4 worm cellular contexts compared by ENCODE assay signal in the genomic region with DNA sequence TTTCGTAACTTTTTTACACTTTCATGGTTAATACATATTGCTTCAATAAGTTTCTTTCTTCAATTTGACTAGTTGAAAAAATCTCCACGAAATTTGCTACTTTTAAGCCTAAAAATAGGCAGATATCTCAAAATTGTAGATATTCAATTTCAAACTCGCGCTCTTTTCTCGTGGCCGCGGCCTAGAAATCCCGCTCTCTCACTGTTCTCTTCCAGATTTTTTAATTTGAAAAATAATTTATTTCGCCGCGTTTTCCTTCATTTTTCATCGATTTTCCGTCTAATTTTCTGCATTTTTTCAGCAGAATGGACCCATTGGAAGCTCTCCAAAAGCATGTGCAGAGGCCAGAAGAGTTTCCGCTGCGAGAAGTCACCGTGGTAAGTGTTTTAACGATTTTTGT.
TF ChIP-seq lines count a peak whose summit lies in the region.

cdc-73 (plus strand) TSS at position 302 of the 400 bp plus-strand sequence.

TF ChIP-seq in whole organism, L2 larva, 48 proteins besides CTCF, POLR2A, EP300 and RAD21 (continues in another document):
- TF ChIP-seq unc-55 (GFP tag; optimal IDR thresholded peaks at IDR 0.05; lab: Kevin White, UChicago) (peak; percentile 58), unc-62 (GFP tag; optimal IDR thresholded peaks at IDR 0.05; lab: Kevin White, UChicago) (no peak), snpc-4 (tag; optimal IDR thresholded peaks at IDR 0.05; lab: Kevin White, UChicago) (peak; percentile 5), nhr-237 (tag; optimal IDR thresholded peaks at IDR 0.05; lab: Kevin White, UChicago) (no peak), nhr-23 (tag; optimal IDR thresholded peaks at IDR 0.05; lab: Kevin White, UChicago) (no peak), egl-27 (tag; optimal IDR thresholded peaks at IDR 0.05; lab: Kevin White, UChicago) (no peak), unc-39 (tag; optimal IDR thresholded peaks at IDR 0.05; lab: Kevin White, UChicago) (no peak), aly-2 (tag; optimal IDR thresholded peaks at IDR 0.05; lab: Kevin White, UChicago) (no peak), ceh-82 (tag; optimal IDR thresholded peaks at IDR 0.05; lab: Kevin White, UChicago) (no peak), nhr-6 (tag; optimal IDR thresholded peaks at IDR 0.05; lab: Kevin White, UChicago) (no peak), sma-3 (GFP tag; optimal IDR thresholded peaks at IDR 0.05; lab: Kevin White, UChicago) (peak; percentile 22), lsy-2 (tag; optimal IDR thresholded peaks at IDR 0.05; lab: Kevin White, UChicago) (peak; percentile 6 to 63), crh-2 (tag; optimal IDR thresholded peaks at IDR 0.05; lab: Kevin White, UChicago) (no peak), dmd-4 (tag; optimal IDR thresholded peaks at IDR 0.05; lab: Kevin White, UChicago) (no peak), nhr-129 (tag; optimal IDR thresholded peaks at IDR 0.05; lab: Kevin White, UChicago) (no peak), nhr-21 (tag; optimal IDR thresholded peaks at IDR 0.05; lab: Kevin White, UChicago) (no peak), gmeb-1 (tag; optimal IDR thresholded peaks at IDR 0.05; lab: Kevin White, UChicago) (peak; percentile 89), mbf-1 (tag; optimal IDR thresholded peaks at IDR 0.05; lab: Kevin White, UChicago) (no peak), nhr-12 (tag; optimal IDR thresholded peaks at IDR 0.05; lab: Kevin White, UChicago) (no peak), ztf-4 (tag; optimal IDR thresholded peaks at IDR 0.05; lab: Kevin White, UChicago) (no peak), elt-1 (tag; optimal IDR thresholded peaks at IDR 0.05; lab: Kevin White, UChicago) (no peak), lin-13 (GFP tag; optimal IDR thresholded peaks at IDR 0.05; lab: Kevin White, UChicago) (no peak), nhr-77 (tag; optimal IDR thresholded peaks at IDR 0.05; lab: Kevin White, UChicago) (no peak)

TF ChIP-seq in whole organism, L4 larva, 104 proteins besides CTCF, POLR2A, EP300 and RAD21:
- TF ChIP-seq duxl-1 (tag; optimal IDR thresholded peaks at IDR 0.05; lab: Kevin White, UChicago; ENCODE audit: poor library complexity) = peak; percentile 21
- no peak for TF ChIP-seq lir-3 (tag; optimal IDR thresholded peaks at IDR 0.05; lab: Kevin White, UChicago)
- TF ChIP-seq ceh-62 (tag; optimal IDR thresholded peaks at IDR 0.05; lab: Kevin White, UChicago) = no peak
- peak; percentile 79 for TF ChIP-seq unc-130 (GFP tag; optimal IDR thresholded peaks at IDR 0.05; lab: Kevin White, UChicago)
- peak; percentile 91 for TF ChIP-seq dpl-1 (GFP tag; optimal IDR thresholded peaks at IDR 0.05; lab: Kevin White, UChicago)
- 0 out of 2 replicates have a peak, but pooled peaks have one; percentile 21 for TF ChIP-seq hmg-1.1 (GFP tag; IDR thresholded peaks at IDR 0.05; lab: Robert Waterston, UW)
- TF ChIP-seq hif-1 (tag; optimal IDR thresholded peaks at IDR 0.05; lab: Kevin White, UChicago) = peak in 1 of 2 experiments; percentile 70
- TF ChIP-seq lsy-2 (tag; optimal IDR thresholded peaks at IDR 0.05; lab: Kevin White, UChicago) = peak in 1 of 2 experiments; percentile 56
- peak; percentile 96 for TF ChIP-seq mes-2 (tag; optimal IDR thresholded peaks at IDR 0.05; lab: Kevin White, UChicago; ENCODE audit: poor library complexity, severe bottlenecking)
- TF ChIP-seq nhr-237 (tag; optimal IDR thresholded peaks at IDR 0.05; lab: Kevin White, UChicago) = no peak
- no peak for TF ChIP-seq nhr-25 (tag; optimal IDR thresholded peaks at IDR 0.05; lab: Kevin White, UChicago; ENCODE audit: borderline replicate concordance, insufficient read depth)
- TF ChIP-seq lin-38 (GFP tag; IDR thresholded peaks at IDR 0.05; lab: Robert Waterston, UW) = peak; percentile 45
- no peak for TF ChIP-seq nhr-10 (tag; optimal IDR thresholded peaks at IDR 0.05; lab: Kevin White, UChicago)
- no peak for TF ChIP-seq gei-8 (GFP tag; optimal IDR thresholded peaks at IDR 0.05; lab: Kevin White, UChicago)
- TF ChIP-seq nhr-6 (tag; optimal IDR thresholded peaks at IDR 0.05; lab: Kevin White, UChicago) = peak; percentile 5

TF ChIP-seq in whole organism, late embryonic, 69 proteins besides CTCF, POLR2A, EP300 and RAD21 (continues in another document):
- TF ChIP-seq pat-9 (tag; optimal IDR thresholded peaks at IDR 0.05; lab: Kevin White, UChicago) = no peak
- no peak for TF ChIP-seq T23F11.4 (GFP tag; optimal IDR thresholded peaks at IDR 0.05; lab: Kevin White, UChicago)
- no peak for TF ChIP-seq lin-11 (tag; optimal IDR thresholded peaks at IDR 0.05; lab: Kevin White, UChicago)
- TF ChIP-seq ceh-14 (tag; optimal IDR thresholded peaks at IDR 0.05; lab: Kevin White, UChicago) = peak; percentile 55
- TF ChIP-seq unc-3 (GFP tag; conservative IDR thresholded peaks at IDR 0.05; lab: Robert Waterston, UW) = no peak
- TF ChIP-seq unc-3 (tag; optimal IDR thresholded peaks at IDR 0.05; lab: Kevin White, UChicago) = no peak
- no peak for TF ChIP-seq ztf-16 (tag; optimal IDR thresholded peaks at IDR 0.05; lab: Kevin White, UChicago)
- TF ChIP-seq tbx-2 (tag; optimal IDR thresholded peaks at IDR 0.05; lab: Kevin White, UChicago) = peak; percentile 72
- no peak for TF ChIP-seq che-1 (tag; optimal IDR thresholded peaks at IDR 0.05; lab: Kevin White, UChicago)
- peak; percentile 5 for TF ChIP-seq ceh-34 (tag; optimal IDR thresholded peaks at IDR 0.05; lab: Kevin White, UChicago)
- TF ChIP-seq ceh-30 (tag; optimal IDR thresholded peaks at IDR 0.05; lab: Kevin White, UChicago) = no peak
- peak; percentile 87 for TF ChIP-seq ceh-31 (tag; optimal IDR thresholded peaks at IDR 0.05; lab: Kevin White, UChicago)
- TF ChIP-seq C38D4.7 (GFP tag; optimal IDR thresholded peaks at IDR 0.05; lab: Kevin White, UChicago) = no peak
- TF ChIP-seq nhr-11 (tag; optimal IDR thresholded peaks at IDR 0.05; lab: Kevin White, UChicago) = no peak
- peak; percentile 8 for TF ChIP-seq fkh-6 (tag; optimal IDR thresholded peaks at IDR 0.05; lab: Kevin White, UChicago)
- no peak for TF ChIP-seq dve-1 (tag; optimal IDR thresholded peaks at IDR 0.05; lab: Kevin White, UChicago)
- no peak for TF ChIP-seq odd-2 (tag; optimal IDR thresholded peaks at IDR 0.05; lab: Kevin White, UChicago)
- TF ChIP-seq ref-2 (tag; optimal IDR thresholded peaks at IDR 0.05; lab: Kevin White, UChicago) = peak; percentile 33
- TF ChIP-seq ceh-9 (tag; optimal IDR thresholded peaks at IDR 0.05; lab: Kevin White, UChicago) = no peak
- TF ChIP-seq hlh-15 (tag; optimal IDR thresholded peaks at IDR 0.05; lab: Kevin White, UChicago) = no peak
- TF ChIP-seq pha-4 (tag; optimal IDR thresholded peaks at IDR 0.05; lab: Kevin White, UChicago) = no peak
- TF ChIP-seq pqm-1 (tag; optimal IDR thresholded peaks at IDR 0.05; lab: Kevin White, UChicago) = no peak
- TF ChIP-seq unc-55 (GFP tag; optimal IDR thresholded peaks at IDR 0.05; lab: Kevin White, UChicago) = no peak
- TF ChIP-seq rnt-1 (tag; optimal IDR thresholded peaks at IDR 0.05; lab: Kevin White, UChicago) = peak; percentile 43
- TF ChIP-seq dmd-4 (tag; optimal IDR thresholded peaks at IDR 0.05; lab: Kevin White, UChicago; ENCODE audit: borderline replicate concordance) = no peak
- peak; percentile 86 for TF ChIP-seq C08G9.2 (tag; optimal IDR thresholded peaks at IDR 0.05; lab: Kevin White, UChicago)
- peak; percentile 74 for TF ChIP-seq ceh-2 (tag; optimal IDR thresholded peaks at IDR 0.05; lab: Kevin White, UChicago)
- TF ChIP-seq mec-3 (tag; optimal IDR thresholded peaks at IDR 0.05; lab: Kevin White, UChicago; ENCODE audit: borderline replicate concordance) = no peak

TF ChIP-seq in whole organism, mixed stage, embryonic, 35 proteins besides CTCF, POLR2A, EP300 and RAD21:
- TF ChIP-seq flh-1 (GFP tag; optimal IDR thresholded peaks at IDR 0.05; lab: Kevin White, UChicago) (no peak), ces-1 (GFP tag; optimal IDR thresholded peaks at IDR 0.05; lab: Kevin White, UChicago) (peak; percentile 35), lsy-2 (tag; optimal IDR thresholded peaks at IDR 0.05; lab: Kevin White, UChicago) (peak; percentile 23), unc-120 (tag; optimal IDR thresholded peaks at IDR 0.05; lab: Kevin White, UChicago; ENCODE audit: poor library complexity, severe bottlenecking) (no peak), nhr-76 (tag; optimal IDR thresholded peaks at IDR 0.05; lab: Kevin White, UChicago) (no peak), pha-4 (tag; optimal IDR thresholded peaks at IDR 0.05; lab: Kevin White, UChicago) (no peak), sptf-1 (tag; optimal IDR thresholded peaks at IDR 0.05; lab: Kevin White, UChicago) (peak; percentile 31)
